Worm (Caenorhabditis elegans) whole organism, L4 larva: ENCODE results near the gene C53A3.4.
A peak's percentile ranks its signal among the peaks of the same experiment; 100 is the strongest.

Source experiments
- F44E2.7 ChIP-seq: fragments of 200-800 bp; sonication (Bioruptor generic); IDR thresholded peaks from 2 replicates; pipeline ENCODE4 v2.1.2; 2022; ENCODE audit warnings: missing genetic modification characterization, missing compliant biosample characterization
- F49E8.2 ChIP-seq: sonication (generic microtip); optimal IDR thresholded peaks from 2 replicates; lab custom pipeline; 2016; ENCODE audit warnings: missing compliant biosample characterization, mild to moderate bottlenecking, missing genetic modification characterization, borderline replicate concordance
- T20F7.1 ChIP-seq: fragments of 200-800 bp; sonication (Bioruptor generic); optimal IDR thresholded peaks from 2 replicates; lab custom pipeline; 2018; ENCODE audit warnings: mild to moderate bottlenecking, missing genetic modification characterization, missing compliant biosample characterization
- Y75B8A.6 ChIP-seq: fragments of 200-800 bp; sonication (Bioruptor generic); IDR thresholded peaks from 2 replicates; pipeline ENCODE4 v1.3.6; 2022; ENCODE audit warnings: missing genetic modification reagents, missing genetic modification characterization, missing compliant biosample characterization
- ZK546.5 ChIP-seq, 2 experiments: sonication (generic microtip); optimal IDR thresholded peaks; 2 replicates each; lab custom pipeline; 2017; ENCODE audit warnings: missing biosample characterization in 2 of 2, missing genetic modification characterization in 2 of 2
- aly-2 ChIP-seq: sonication (generic microtip); optimal IDR thresholded peaks from 2 replicates; lab custom pipeline; 2018; ENCODE audit warnings: missing biosample characterization, missing genetic modification characterization
- attf-4 ChIP-seq: sonication (generic microtip); optimal IDR thresholded peaks from 3 replicates; lab custom pipeline; 2017; ENCODE audit warnings: missing biosample characterization, missing genetic modification characterization
- ceh-20 ChIP-seq: fragments of 200-800 bp; sonication (Bioruptor generic); IDR thresholded peaks from 2 replicates; pipeline ENCODE4 v1.3.6; 2022; ENCODE audit warnings: missing genetic modification reagents, missing genetic modification characterization, missing compliant biosample characterization
- ceh-32 ChIP-seq: sonication (generic microtip); optimal IDR thresholded peaks from 2 replicates; lab custom pipeline; 2016; ENCODE audit warnings: mild to moderate bottlenecking, missing genetic modification characterization, missing compliant biosample characterization; ENCODE audit not compliant: poor library complexity
- ces-1 ChIP-seq: fragments of 150-350 bp; sonication (generic microtip); optimal IDR thresholded peaks from 4 replicates; lab custom pipeline; 2014; ENCODE audit warnings: missing biosample characterization, missing genetic modification reagents, missing genetic modification characterization
- daf-16 ChIP-seq, 3 experiments: sonication (generic microtip); optimal IDR thresholded peaks; 2 replicates each; lab custom pipeline; 2016 to 2017; ENCODE audit warnings: missing genetic modification characterization in 3 of 3, missing genetic modification reagents in 3 of 3, mild to moderate bottlenecking in 2 of 3, missing compliant biosample characterization in 2 of 3, missing biosample characterization in 1 of 3, moderate library complexity in 1 of 3
- dmd-6 ChIP-seq: fragments of 200-800 bp; sonication (Bioruptor generic); IDR thresholded peaks from 2 replicates; pipeline ENCODE4 v1.3.6; 2022; ENCODE audit warnings: missing genetic modification reagents, missing genetic modification characterization, missing compliant biosample characterization
- dpl-1 ChIP-seq: fragments of 150-350 bp; optimal IDR thresholded peaks from 2 replicates; lab custom pipeline; 2014; ENCODE audit warnings: missing biosample characterization, missing genetic modification reagents, missing genetic modification characterization
- duxl-1 ChIP-seq: sonication (generic microtip); optimal IDR thresholded peaks from 2 replicates; lab custom pipeline; 2016; ENCODE audit warnings: mild to moderate bottlenecking, missing genetic modification characterization, moderate library complexity, missing compliant biosample characterization; ENCODE audit not compliant: poor library complexity
- dve-1 ChIP-seq: sonication (generic microtip); optimal IDR thresholded peaks from 2 replicates; lab custom pipeline; 2017; ENCODE audit warnings: antibody characterized with exemption, mild to moderate bottlenecking, missing genetic modification characterization, missing compliant biosample characterization; ENCODE audit not compliant: insufficient read depth
- egl-27 ChIP-seq: sonication (generic microtip); optimal IDR thresholded peaks from 3 replicates; lab custom pipeline; 2017; ENCODE audit warnings: missing biosample characterization, missing genetic modification reagents, missing genetic modification characterization
- egl-43 ChIP-seq: fragments of 200-800 bp; sonication (Bioruptor generic); IDR thresholded peaks from 2 replicates; pipeline ENCODE4 v1.3.6; 2022; ENCODE audit warnings: missing genetic modification reagents, missing genetic modification characterization, missing compliant biosample characterization
- gei-8 ChIP-seq: fragments of 200-800 bp; sonication (Bioruptor generic); optimal IDR thresholded peaks from 2 replicates; lab custom pipeline; 2018; ENCODE audit warnings: mild to moderate bottlenecking, missing genetic modification characterization, missing compliant biosample characterization
- hif-1 ChIP-seq, 2 experiments: sonication (generic microtip); optimal IDR thresholded peaks; 2 replicates each; lab custom pipeline; 2016 to 2017; ENCODE audit warnings: missing compliant biosample characterization in 2 of 2, missing genetic modification characterization in 2 of 2, missing genetic modification reagents in 2 of 2, missing genotype in 2 of 2, mild to moderate bottlenecking in 1 of 2
- hlh-11 ChIP-seq: fragments of 200-800 bp; sonication (Bioruptor generic); optimal IDR thresholded peaks from 2 replicates; lab custom pipeline; 2018; ENCODE audit warnings: mild to moderate bottlenecking, missing genetic modification characterization, missing compliant biosample characterization
- hlh-30 ChIP-seq: sonication (generic microtip); optimal IDR thresholded peaks from 2 replicates; lab custom pipeline; 2017; ENCODE audit warnings: antibody characterized with exemption, mild to moderate bottlenecking, missing genetic modification characterization, missing compliant biosample characterization; ENCODE audit not compliant: insufficient read depth
- hmg-1.1 ChIP-seq: fragments of 200-800 bp; sonication (Bioruptor generic); IDR thresholded peaks from 2 replicates; pipeline ENCODE4 v1.3.6; 2022; ENCODE audit warnings: missing genetic modification reagents, missing genetic modification characterization, missing compliant biosample characterization
- lim-7 ChIP-seq: fragments of 200-800 bp; sonication (Bioruptor generic); IDR thresholded peaks from 2 replicates; pipeline ENCODE4 v1.3.6; 2022; ENCODE audit warnings: missing genetic modification characterization, missing compliant biosample characterization
- lin-1 ChIP-seq: fragments of 200-800 bp; sonication (Bioruptor generic); IDR thresholded peaks from 2 replicates; pipeline ENCODE4 v1.3.6; 2022; ENCODE audit warnings: missing genetic modification reagents, missing genetic modification characterization, missing compliant biosample characterization
- lin-15B ChIP-seq: fragments of 150-350 bp; sonication (generic microtip); optimal IDR thresholded peaks from 3 replicates; lab custom pipeline; 2014; ENCODE audit warnings: missing biosample characterization, missing genetic modification characterization
- lin-38 ChIP-seq: fragments of 200-800 bp; sonication (Bioruptor generic); IDR thresholded peaks from 2 replicates; pipeline ENCODE4 v1.3.6; 2022; ENCODE audit warnings: missing genetic modification reagents, missing genetic modification characterization, missing compliant biosample characterization
- madf-9 ChIP-seq: fragments of 200-800 bp; sonication (Bioruptor generic); conservative IDR thresholded peaks from 2 replicates; pipeline ENCODE4 v1.3.6; 2022; ENCODE audit warnings: missing genetic modification reagents, missing genetic modification characterization, missing compliant biosample characterization
- mdl-1 ChIP-seq, 2 experiments: fragments of 150-350 bp in 1 of 2; sonication (generic microtip) in 1 of 2; optimal IDR thresholded peaks; 2 replicates each; lab custom pipeline; 2014 to 2017; ENCODE audit warnings: missing biosample characterization in 2 of 2, missing genetic modification characterization in 2 of 2
- mep-1 ChIP-seq: fragments of 150-350 bp; sonication (generic microtip); optimal IDR thresholded peaks from 3 replicates; lab custom pipeline; 2014; ENCODE audit warnings: missing biosample characterization, missing genetic modification characterization
- nhr-10 ChIP-seq: fragments of 150-350 bp; optimal IDR thresholded peaks from 2 replicates; lab custom pipeline; 2014; ENCODE audit warnings: missing biosample characterization, missing genetic modification characterization
- nhr-102 ChIP-seq: sonication (generic microtip); optimal IDR thresholded peaks from 2 replicates; lab custom pipeline; 2016; ENCODE audit warnings: mild to moderate bottlenecking, missing genetic modification characterization, moderate library complexity, missing compliant biosample characterization
- nhr-25 ChIP-seq: sonication (generic microtip); optimal IDR thresholded peaks from 2 replicates; lab custom pipeline; 2017; ENCODE audit warnings: missing genetic modification characterization, mild to moderate bottlenecking, missing compliant biosample characterization, antibody characterized with exemption, moderate library complexity, borderline replicate concordance; ENCODE audit not compliant: insufficient read depth
- nhr-28 ChIP-seq: fragments of 150-350 bp; optimal IDR thresholded peaks from 2 replicates; lab custom pipeline; 2014; ENCODE audit warnings: missing biosample characterization, missing genetic modification characterization
- nhr-48 ChIP-seq: sonication (generic microtip); optimal IDR thresholded peaks from 2 replicates; lab custom pipeline; 2016; ENCODE audit warnings: mild to moderate bottlenecking, missing genetic modification characterization, missing compliant biosample characterization
- nhr-6 ChIP-seq: fragments of 150-350 bp; optimal IDR thresholded peaks from 2 replicates; lab custom pipeline; 2014; ENCODE audit warnings: missing biosample characterization, missing genetic modification characterization
- nhr-76 ChIP-seq: fragments of 150-350 bp; optimal IDR thresholded peaks from 2 replicates; lab custom pipeline; 2014; ENCODE audit warnings: missing biosample characterization, missing genetic modification characterization
- nhr-77 ChIP-seq: fragments of 150-350 bp; optimal IDR thresholded peaks from 2 replicates; lab custom pipeline; 2014; ENCODE audit warnings: missing biosample characterization, missing genetic modification characterization
- pqm-1 ChIP-seq: sonication (generic microtip); optimal IDR thresholded peaks from 2 replicates; lab custom pipeline; 2017; ENCODE audit warnings: missing biosample characterization, missing genetic modification characterization
- rbr-2 ChIP-seq: sonication (generic microtip); optimal IDR thresholded peaks from 2 replicates; lab custom pipeline; 2016; ENCODE audit warnings: missing genotype, missing genetic modification characterization, missing compliant biosample characterization
- spr-1 ChIP-seq: sonication (generic microtip); optimal IDR thresholded peaks from 2 replicates; lab custom pipeline; 2016; ENCODE audit warnings: mild to moderate bottlenecking, missing genetic modification characterization, missing compliant biosample characterization
- tra-1 ChIP-seq: fragments of 200-800 bp; sonication (Bioruptor generic); IDR thresholded peaks from 2 replicates; pipeline ENCODE4 v1.3.6; 2022; ENCODE audit warnings: missing genetic modification reagents, missing genetic modification characterization, missing compliant biosample characterization
- unc-62 ChIP-seq, 3 experiments: fragments of 150-350 bp in 1 of 3; sonication (generic microtip); optimal IDR thresholded peaks in 2 of 3; peaks in 1 of 3; 1 replicate in 1 of 3; 2 replicates in 2 of 3; lab custom pipeline; 2014 to 2017; ENCODE audit warnings: missing biosample characterization in 3 of 3, missing genetic modification characterization in 3 of 3, missing genetic modification reagents in 3 of 3, missing genotype in 1 of 3
- zfp-3 ChIP-seq: fragments of 200-800 bp; sonication (Bioruptor generic); conservative IDR thresholded peaks from 2 replicates; pipeline ENCODE4 v1.3.6; 2022; ENCODE audit warnings: missing genetic modification reagents, missing genetic modification characterization, missing compliant biosample characterization
- zip-2 ChIP-seq: fragments of 150-350 bp; optimal IDR thresholded peaks from 2 replicates; lab custom pipeline; 2014; ENCODE audit warnings: missing biosample characterization, missing genetic modification characterization
- ztf-11 ChIP-seq: fragments of 150-350 bp; optimal IDR thresholded peaks from 2 replicates; lab custom pipeline; 2014; ENCODE audit warnings: missing biosample characterization, missing genetic modification characterization
- ztf-7 ChIP-seq: fragments of 150-350 bp; optimal IDR thresholded peaks from 2 replicates; lab custom pipeline; 2014; ENCODE audit warnings: missing biosample characterization, missing genetic modification characterization

Gene C53A3.4

ce11 chrV:5769500-5769899 lies 10.8 kb upstream of the C53A3.4 start:
- TF ChIP-seq hlh-11 (peak; percentile 51), dmd-6 (peak; percentile 82), nhr-48 (peak; percentile 48), hlh-30 (peak; percentile 15), dve-1 (tag; lab: Kevin White, UChicago) (peak; percentile 35), nhr-28 (peak; percentile 32), egl-27 (tag; lab: Kevin White, UChicago) (no peak), F49E8.2 (tag; lab: Kevin White, UChicago) (no peak), mdl-1 (tag; optimal IDR thresholded peaks at IDR 0.05; lab: Kevin White, UChicago) (peak in 1 of 2 experiments; percentile 16), pqm-1 (peak; percentile 36), nhr-6 (tag; lab: Kevin White, UChicago) (no peak), duxl-1 (tag; lab: Kevin White, UChicago) (no peak), daf-16 (GFP tag; optimal IDR thresholded peaks at IDR 0.05; lab: Kevin White, UChicago) (no peak), daf-16 (tag; optimal IDR thresholded peaks at IDR 0.05; lab: Kevin White, UChicago) (peak; percentile 56), ceh-20 (GFP tag; lab: Robert Waterston, UW) (no peak), unc-62 (GFP tag; optimal IDR thresholded peaks at IDR 0.05 in 1 of 2; lab: Kevin White, UChicago) (peak in 1 of 2 experiments; percentile 60), unc-62 (tag; optimal IDR thresholded peaks at IDR 0.05; lab: Kevin White, UChicago) (no peak)

ce11 chrV:5768292-5768695 lies 9.6 kb upstream of the C53A3.4 start:
- TF ChIP-seq ceh-32 (tag; lab: Kevin White, UChicago) (no peak), ztf-11 (no peak), mdl-1 (tag; optimal IDR thresholded peaks at IDR 0.05; lab: Kevin White, UChicago) (peak; percentile 88 to 91), egl-43 (GFP tag; lab: Robert Waterston, UW) (no peak), nhr-28 (peak; percentile 81), lin-1 (GFP tag; lab: Robert Waterston, UW) (peak; percentile 73; the same call in 1 of the 2 replicates), ZK546.5 (tag; optimal IDR thresholded peaks at IDR 0.05; lab: Kevin White, UChicago) (no peak), lin-15B (tag; lab: Kevin White, UChicago) (no peak), nhr-48 (peak; percentile 94), mep-1 (tag; lab: Kevin White, UChicago) (peak; percentile 28), attf-4 (tag; lab: Kevin White, UChicago) (no peak), nhr-25 (tag; lab: Kevin White, UChicago) (peak; percentile 64), unc-62 (GFP tag; optimal IDR thresholded peaks at IDR 0.05 in 1 of 2; lab: Kevin White, UChicago) (peak in 1 of 2 experiments; percentile 71), unc-62 (tag; optimal IDR thresholded peaks at IDR 0.05; lab: Kevin White, UChicago) (no peak), nhr-76 (tag; lab: Kevin White, UChicago) (no peak), tra-1 (peak; percentile 40; the same call in 1 of the 2 replicates), Y75B8A.6 (GFP tag; lab: Robert Waterston, UW) (no peak), ceh-20 (GFP tag; lab: Robert Waterston, UW) (peak; percentile 80; the same call in 1 of the 2 replicates), madf-9 (GFP tag; lab: Robert Waterston, UW) (no peak), lim-7 (GFP tag; lab: Robert Waterston, UW) (no peak), nhr-77 (tag; lab: Kevin White, UChicago) (peak; percentile 9), pqm-1 (peak; percentile 33), dpl-1 (GFP tag; lab: Kevin White, UChicago) (peak; percentile 30), zip-2 (peak; percentile 18), hmg-1.1 (GFP tag; lab: Robert Waterston, UW) (0 out of 2 replicates have a peak, but pooled peaks have one; percentile 11), hif-1 (tag; optimal IDR thresholded peaks at IDR 0.05; lab: Kevin White, UChicago) (peak; percentile 6 to 21), lin-38 (GFP tag; lab: Robert Waterston, UW) (peak; percentile 32; the same call in 1 of the 2 replicates), hlh-11 (peak; percentile 98), dve-1 (tag; lab: Kevin White, UChicago) (peak; percentile 86), dmd-6 (peak; percentile 86), ces-1 (GFP tag; lab: Kevin White, UChicago) (no peak), gei-8 (peak; percentile 71), spr-1 (tag; lab: Kevin White, UChicago) (peak; percentile 67), rbr-2 (tag; lab: Kevin White, UChicago) (no peak), nhr-102 (peak; percentile 78), aly-2 (tag; lab: Kevin White, UChicago) (no peak), nhr-10 (tag; lab: Kevin White, UChicago) (peak; percentile 79), T20F7.1 (GFP tag; lab: Kevin White, UChicago) (peak; percentile 15), zfp-3 (GFP tag; lab: Robert Waterston, UW) (no peak), F44E2.7 (no peak), ztf-7 (tag; lab: Kevin White, UChicago) (peak; percentile 17)
